Fruit fly (Drosophila melanogaster) whole organism: ENCODE data around the gene CG45002.
A peak's percentile ranks its signal among the peaks of the same experiment; 100 is the strongest.

Experiments used
- CG8478 ChIP-seq: fragments of >200 bp; optimal IDR thresholded peaks from 2 replicates; lab custom pipeline; 2018; ENCODE audit warnings: inconsistent platforms
- Dll ChIP-seq: fragments of >200 bp; optimal IDR thresholded peaks from 2 replicates; lab custom pipeline; 2017
- EcR ChIP-seq, 2 experiments: fragments of >200 bp; optimal IDR thresholded peaks; 2 replicates each; lab custom pipeline; 2017; ENCODE audit warnings: missing biosample characterization in 2 of 2, missing genetic modification characterization in 2 of 2, missing genetic modification reagents in 2 of 2
- pan ChIP-seq: fragments of >200 bp; optimal IDR thresholded peaks from 2 replicates; lab custom pipeline; 2017
- psq ChIP-seq: fragments of >200 bp; optimal IDR thresholded peaks from 2 replicates; lab custom pipeline; 2017
- usp ChIP-seq: fragments of >200 bp; optimal IDR thresholded peaks from 2 replicates; lab custom pipeline; 2017; ENCODE audit warnings: missing biosample characterization, missing genetic modification characterization, mixed read lengths

CG45002 gene

dm6 chrX:17091062-17091904, 24.8 kb upstream of the CG45002 start, which contains the start of the genes CG16700 and CG4991:
Gene CG16700, plus strand, starts transcription at chrX:17091854.
Gene CG4991, plus strand, starts transcription at chrX:17091854.
- TF ChIP-seq pan (no peak), EcR (GFP tag; optimal IDR thresholded peaks at IDR 0.05; lab: Kevin White, UChicago) (no peak), psq (lab: Kevin White, UChicago) (no peak), CG8478 (no peak), Dll (lab: Kevin White, UChicago) (no peak), usp (GFP tag; lab: Kevin White, UChicago) (no peak)

dm6 chrX:17090585-17090984, 24.1 kb upstream of the CG45002 start:
- TF ChIP-seq EcR (GFP tag; optimal IDR thresholded peaks at IDR 0.05; lab: Kevin White, UChicago), result no peak
- TF ChIP-seq Dll (lab: Kevin White, UChicago), result no peak
- no peak for TF ChIP-seq psq (lab: Kevin White, UChicago)
- no peak for TF ChIP-seq usp (GFP tag; lab: Kevin White, UChicago)
- no peak for TF ChIP-seq pan
- no peak for TF ChIP-seq CG8478

dm6 chrX:17087575-17087974, 21.0 kb upstream of the CG45002 start, which contains the start of gene CG8945:
Gene CG8945, minus strand, starts transcription at chrX:17087675.
- TF ChIP-seq pan (no peak), CG8478 (no peak), usp (GFP tag; lab: Kevin White, UChicago) (no peak), psq (lab: Kevin White, UChicago) (no peak)

- no peak for TF ChIP-seq pan
- TF ChIP-seq CG8478, result no peak
- no peak for TF ChIP-seq EcR (GFP tag; optimal IDR thresholded peaks at IDR 0.05; lab: Kevin White, UChicago)
- no peak for TF ChIP-seq usp (GFP tag; lab: Kevin White, UChicago)
- no peak for TF ChIP-seq psq (lab: Kevin White, UChicago)
- no peak for TF ChIP-seq Dll (lab: Kevin White, UChicago)
Observed at dm6 chrX:17081147-17081546, 14.6 kb upstream of the CG45002 start, which contains the start of gene CG4955. Gene CG4955, plus strand, starts transcription at chrX:17081447.

dm6 chrX:17078139-17078977, 11.8 kb upstream of the CG45002 start, which contains the start of gene CG4949:
Gene CG4949, plus strand, starts transcription at chrX:17078836.
- no peak for TF ChIP-seq usp (GFP tag; lab: Kevin White, UChicago)
- TF ChIP-seq EcR (GFP tag; optimal IDR thresholded peaks at IDR 0.05; lab: Kevin White, UChicago), result no peak
- no peak for TF ChIP-seq psq (lab: Kevin White, UChicago)
- no peak for TF ChIP-seq Dll (lab: Kevin White, UChicago)
- TF ChIP-seq pan, result no peak
- TF ChIP-seq CG8478, result no peak

dm6 chrX:17077290-17078138, 11.0 kb upstream of the CG45002 start, which contains the start of gene wcy:
Gene wcy, minus strand, starts transcription at chrX:17077897.
- TF ChIP-seq pan, result no peak
- peak; percentile 67 for TF ChIP-seq CG8478

- no peak for TF ChIP-seq usp (GFP tag; lab: Kevin White, UChicago)
- TF ChIP-seq CG8478, result no peak
- TF ChIP-seq Dll (lab: Kevin White, UChicago), result no peak
- no peak for TF ChIP-seq psq (lab: Kevin White, UChicago)
- no peak for TF ChIP-seq EcR (GFP tag; optimal IDR thresholded peaks at IDR 0.05; lab: Kevin White, UChicago)
- no peak for TF ChIP-seq pan
Observed at dm6 chrX:17076449-17077289, 10.1 kb upstream of the CG45002 start.

- no peak for TF ChIP-seq EcR (GFP tag; optimal IDR thresholded peaks at IDR 0.05; lab: Kevin White, UChicago)
Observed at dm6 chrX:17068423-17068822, 1.9 kb upstream of the CG45002 start, which contains the start of gene CG43077. Gene CG43077, minus strand, starts transcription at chrX:17068523.

- TF ChIP-seq pan, result no peak
- TF ChIP-seq Dll (lab: Kevin White, UChicago), result no peak
- no peak for TF ChIP-seq EcR (GFP tag; optimal IDR thresholded peaks at IDR 0.05; lab: Kevin White, UChicago)
- TF ChIP-seq CG8478, result no peak
- no peak for TF ChIP-seq usp (GFP tag; lab: Kevin White, UChicago)
- no peak for TF ChIP-seq psq (lab: Kevin White, UChicago)
Observed at dm6 chrX:17047730-17048577, 18.6 kb downstream of the CG45002 start.

- TF ChIP-seq Dll (lab: Kevin White, UChicago) (no peak), pan (no peak), EcR (GFP tag; optimal IDR thresholded peaks at IDR 0.05; lab: Kevin White, UChicago) (no peak), usp (GFP tag; lab: Kevin White, UChicago) (no peak), CG8478 (no peak), psq (lab: Kevin White, UChicago) (no peak)
Observed at dm6 chrX:17023199-17023598, 43.3 kb downstream of the CG45002 start, which contains the start of gene CG43997. Gene CG43997, plus strand, starts transcription at chrX:17023499.
